Fruit fly (Drosophila melanogaster): ENCODE measurements around the gene CG42537.

Gene CG42537

DNA sequence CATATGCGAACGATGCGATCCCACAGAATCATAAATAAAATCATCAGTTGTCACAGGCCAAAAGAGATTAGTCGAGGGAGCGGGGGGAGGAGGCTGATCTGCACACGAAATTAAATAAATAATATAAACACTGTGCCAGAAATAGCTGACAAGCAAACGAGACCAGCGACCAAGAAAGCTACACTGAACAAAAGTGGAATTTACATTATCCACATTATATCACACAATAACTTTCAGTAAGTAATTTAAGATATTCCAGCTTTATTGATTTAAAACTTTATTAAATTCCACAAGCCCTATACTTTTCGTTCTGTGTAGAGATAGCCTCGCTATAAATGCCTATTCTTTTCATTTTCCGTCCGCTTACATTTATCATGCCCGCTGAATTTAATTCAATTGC lies 26.6 kb downstream of the CG42537 start (continued):
- TF ChIP-seq ATbp (GFP tag; optimal IDR thresholded peaks at IDR 0.05) (peak; percentile 81), ems (GFP tag; optimal IDR thresholded peaks at IDR 0.05) (peak; percentile 68), corto (GFP tag; optimal IDR thresholded peaks at IDR 0.05) (peak; percentile 26), nom (GFP tag; optimal IDR thresholded peaks at IDR 0.05) (no peak), ind (GFP tag; optimal IDR thresholded peaks at IDR 0.05) (peak; percentile 76), ci (GFP tag; IDR thresholded peaks at IDR 0.05) (peak; percentile 93), bowl (GFP tag; IDR thresholded peaks at IDR 0.05) (peak; percentile 62; the same call in 1 of the 2 replicates), gt (GFP tag; IDR thresholded peaks at IDR 0.05) (no peak), CG17612 (GFP tag; IDR thresholded peaks at IDR 0.05) (peak; percentile 79), NK7.1 (GFP tag; optimal IDR thresholded peaks at IDR 0.05) (peak; percentile 51), Chrac-16 (GFP tag; optimal IDR thresholded peaks at IDR 0.05) (peak; percentile 67), nerfin-1 (tag; optimal IDR thresholded peaks at IDR 0.05) (peak; percentile 35), lola (GFP tag; optimal IDR thresholded peaks at IDR 0.05) (peak in 1 of 3 experiments; percentile 60), Tbp (GFP tag; optimal IDR thresholded peaks at IDR 0.05) (no peak), sc (optimal IDR thresholded peaks at IDR 0.05) (no peak), sc (GFP tag; optimal IDR thresholded peaks at IDR 0.05) (peak; percentile 52), bbx (GFP tag; IDR thresholded peaks at IDR 0.05; ENCODE audit: partially characterized antibody) (no peak), repo (GFP tag; optimal IDR thresholded peaks at IDR 0.05) (peak; percentile 75), Dp (GFP tag; optimal IDR thresholded peaks at IDR 0.05) (no peak), Hmr (GFP tag; optimal IDR thresholded peaks at IDR 0.05) (peak; percentile 79), chn (GFP tag; optimal IDR thresholded peaks at IDR 0.05) (peak; percentile 66), Oli (tag; optimal IDR thresholded peaks at IDR 0.05) (peak; percentile 81), CG1602 (GFP tag; optimal IDR thresholded peaks at IDR 0.05) (peak; percentile 72), CG14860 (GFP tag; IDR thresholded peaks at IDR 0.05; ENCODE audit: partially characterized antibody) (no peak), CG14965 (GFP tag; optimal IDR thresholded peaks at IDR 0.05; ENCODE audit: borderline replicate concordance) (peak; percentile 34), lab (GFP tag; optimal IDR thresholded peaks at IDR 0.05) (peak; percentile 88), CG11560 (tag; IDR thresholded peaks at IDR 0.05) (peak; percentile 61; the same call in 1 of the 3 replicates), gsb-n (tag; optimal IDR thresholded peaks at IDR 0.05) (peak; percentile 78), Hr51 (GFP tag; optimal IDR thresholded peaks at IDR 0.05) (peak; percentile 55 to 84), Ada2b (GFP tag; IDR thresholded peaks at IDR 0.05) (peak; percentile 89), CG2116 (GFP tag; optimal IDR thresholded peaks at IDR 0.05) (peak; percentile 31), kni (GFP tag; optimal IDR thresholded peaks at IDR 0.05) (no peak), ttk (GFP tag; IDR thresholded peaks at IDR 0.05) (peak; percentile 87; the same call in 1 of the 2 replicates), CG9437 (GFP tag; optimal IDR thresholded peaks at IDR 0.05) (peak; percentile 53), Dbx (GFP tag; IDR thresholded peaks at IDR 0.05) (no peak; the same call in 1 of the 3 replicates), ac (GFP tag; optimal IDR thresholded peaks at IDR 0.05) (peak; percentile 5), tio (GFP tag; optimal IDR thresholded peaks at IDR 0.05) (peak; percentile 65), CG6654 (GFP tag; optimal IDR thresholded peaks at IDR 0.05) (peak; percentile 53), dm (GFP tag; optimal IDR thresholded peaks at IDR 0.05) (peak; percentile 23), TFAM (GFP tag; optimal IDR thresholded peaks at IDR 0.05) (no peak), vnd (GFP tag; IDR thresholded peaks at IDR 0.05; ENCODE audit: partially characterized antibody) (no peak), Max (GFP tag; optimal IDR thresholded peaks at IDR 0.05) (peak; percentile 60), CG12744 (GFP tag; optimal IDR thresholded peaks at IDR 0.05) (peak; percentile 64), grn (GFP tag; optimal IDR thresholded peaks at IDR 0.05) (no peak), CG6175 (GFP tag; IDR thresholded peaks at IDR 0.05) (no peak; the same call in none of the 3 replicates), CG7372 (GFP tag; IDR thresholded peaks at IDR 0.05) (peak; percentile 73), wdn (GFP tag; IDR thresholded peaks at IDR 0.05) (peak; percentile 74), CG6813 (GFP tag; optimal IDR thresholded peaks at IDR 0.05) (peak; percentile 74), CG15514 (GFP tag; optimal IDR thresholded peaks at IDR 0.05) (peak; percentile 72)

Measured in whole organism, embryonic.